Worm (Caenorhabditis elegans) whole organism, L2 larva: Measurements from ENCODE around the gene C04A11.2.
A peak's percentile ranks its signal among the peaks of the same experiment; 100 is the strongest.

ENCODE experiments used
- C34F6.9 ChIP-seq: fragments of 150-350 bp; optimal IDR thresholded peaks from 2 replicates; lab custom pipeline; 2014; ENCODE audit warnings: missing biosample characterization, missing genetic modification characterization
- F13H6.1 ChIP-seq: sonication (generic microtip); optimal IDR thresholded peaks from 2 replicates; lab custom pipeline; 2016; ENCODE audit warnings: missing genetic modification characterization, missing compliant biosample characterization
- R02D3.7 ChIP-seq: fragments of 150-350 bp; optimal IDR thresholded peaks from 2 replicates; lab custom pipeline; 2014; ENCODE audit warnings: missing biosample characterization, missing genetic modification characterization
- Y55F3AM.14 ChIP-seq: fragments of 200-800 bp; sonication (Bioruptor generic); optimal IDR thresholded peaks from 2 replicates; lab custom pipeline; 2018; ENCODE audit warnings: mild to moderate bottlenecking, missing genetic modification characterization, missing compliant biosample characterization
- ZK546.5 ChIP-seq: sonication (generic microtip); optimal IDR thresholded peaks from 2 replicates; lab custom pipeline; 2017; ENCODE audit warnings: missing biosample characterization, missing genetic modification characterization
- alr-1 ChIP-seq: fragments of 150-350 bp; optimal IDR thresholded peaks from 2 replicates; lab custom pipeline; 2014; ENCODE audit warnings: missing biosample characterization, missing genetic modification characterization
- aly-2 ChIP-seq: fragments of 150-350 bp; optimal IDR thresholded peaks from 2 replicates; lab custom pipeline; 2014; ENCODE audit warnings: missing biosample characterization, missing genetic modification characterization
- ama-1 ChIP-seq: fragments of 150-350 bp; optimal IDR thresholded peaks from 2 replicates; lab custom pipeline; 2018; ENCODE audit warnings: inconsistent platforms
- blmp-1 ChIP-seq: sonication (generic microtip); optimal IDR thresholded peaks from 2 replicates; lab custom pipeline; 2017; ENCODE audit warnings: missing genetic modification characterization, mild to moderate bottlenecking, missing compliant biosample characterization, antibody characterized with exemption, moderate library complexity; ENCODE audit not compliant: insufficient read depth
- ceh-16 ChIP-seq: fragments of 150-350 bp; optimal IDR thresholded peaks from 2 replicates; lab custom pipeline; 2014; ENCODE audit warnings: missing biosample characterization, missing genetic modification characterization
- ceh-82 ChIP-seq: fragments of 150-350 bp; optimal IDR thresholded peaks from 2 replicates; lab custom pipeline; 2014; ENCODE audit warnings: missing biosample characterization, missing genetic modification characterization
- crh-2 ChIP-seq: sonication (generic microtip); optimal IDR thresholded peaks from 2 replicates; lab custom pipeline; 2017; ENCODE audit warnings: missing biosample characterization, missing genetic modification characterization
- dmd-4 ChIP-seq: sonication (generic microtip); optimal IDR thresholded peaks from 2 replicates; lab custom pipeline; 2017; ENCODE audit warnings: missing biosample characterization, missing genetic modification characterization
- egl-27 ChIP-seq: sonication (generic microtip); optimal IDR thresholded peaks from 3 replicates; lab custom pipeline; 2017; ENCODE audit warnings: missing biosample characterization, missing genetic modification reagents, missing genetic modification characterization
- elt-1 ChIP-seq: fragments of 150-350 bp; optimal IDR thresholded peaks from 2 replicates; lab custom pipeline; 2014; ENCODE audit warnings: missing biosample characterization, missing genetic modification characterization
- elt-3 ChIP-seq: sonication (generic microtip); optimal IDR thresholded peaks from 2 replicates; lab custom pipeline; 2017; ENCODE audit warnings: missing biosample characterization, missing genetic modification characterization
- fos-1 ChIP-seq: fragments of 150-350 bp; optimal IDR thresholded peaks from 2 replicates; lab custom pipeline; 2014; ENCODE audit warnings: missing biosample characterization, missing genetic modification characterization
- gmeb-1 ChIP-seq: fragments of 150-350 bp; optimal IDR thresholded peaks from 2 replicates; lab custom pipeline; 2014; ENCODE audit warnings: missing biosample characterization, missing genetic modification characterization
- lin-11 ChIP-seq: fragments of 150-350 bp; sonication (generic microtip); optimal IDR thresholded peaks from 2 replicates; lab custom pipeline; 2014; ENCODE audit warnings: missing biosample characterization, missing genetic modification characterization, inconsistent platforms, mixed read lengths
- lin-13 ChIP-seq: fragments of 150-350 bp; optimal IDR thresholded peaks from 2 replicates; lab custom pipeline; 2014; ENCODE audit warnings: missing biosample characterization, missing genetic modification reagents, missing genetic modification characterization
- lin-39 ChIP-seq: fragments of 150-350 bp; optimal IDR thresholded peaks from 2 replicates; lab custom pipeline; 2014; ENCODE audit warnings: missing biosample characterization, missing genetic modification reagents, missing genetic modification characterization
- lsy-2 ChIP-seq, 2 experiments: fragments of 150-350 bp in 1 of 2; sonication (generic microtip) in 1 of 2; optimal IDR thresholded peaks; 2 replicates each; lab custom pipeline; 2014 to 2017; ENCODE audit warnings: missing biosample characterization in 2 of 2, missing genetic modification characterization in 2 of 2
- mab-5 ChIP-seq: fragments of 150-350 bp; optimal IDR thresholded peaks from 2 replicates; lab custom pipeline; 2014; ENCODE audit warnings: missing biosample characterization, missing genetic modification characterization
- mbf-1 ChIP-seq: sonication (generic microtip); optimal IDR thresholded peaks from 2 replicates; lab custom pipeline; 2017; ENCODE audit warnings: missing biosample characterization, missing genetic modification characterization
- mdl-1 ChIP-seq, 2 experiments: fragments of 150-350 bp in 1 of 2; sonication (generic microtip) in 1 of 2; optimal IDR thresholded peaks; 2 replicates each; lab custom pipeline; 2017; ENCODE audit warnings: missing biosample characterization in 2 of 2, missing genetic modification characterization in 2 of 2
- nhr-10 ChIP-seq: sonication (generic microtip); optimal IDR thresholded peaks from 2 replicates; lab custom pipeline; 2017; ENCODE audit warnings: missing biosample characterization, missing genetic modification characterization
- nhr-11 ChIP-seq: fragments of 150-350 bp; optimal IDR thresholded peaks from 2 replicates; lab custom pipeline; 2014; ENCODE audit warnings: missing biosample characterization, missing genetic modification characterization
- nhr-12 ChIP-seq: fragments of 150-350 bp; optimal IDR thresholded peaks from 2 replicates; lab custom pipeline; 2014; ENCODE audit warnings: missing biosample characterization, missing genetic modification characterization
- nhr-129 ChIP-seq: fragments of 150-350 bp; optimal IDR thresholded peaks from 2 replicates; lab custom pipeline; 2014; ENCODE audit warnings: missing biosample characterization, missing genetic modification characterization
- nhr-21 ChIP-seq: fragments of 150-350 bp; optimal IDR thresholded peaks from 2 replicates; lab custom pipeline; 2014; ENCODE audit warnings: missing biosample characterization, missing genetic modification characterization
- nhr-23 ChIP-seq: fragments of 150-350 bp; optimal IDR thresholded peaks from 2 replicates; lab custom pipeline; 2014; ENCODE audit warnings: missing biosample characterization, missing genetic modification reagents, missing genetic modification characterization
- nhr-237 ChIP-seq: fragments of 150-350 bp; optimal IDR thresholded peaks from 2 replicates; lab custom pipeline; 2014; ENCODE audit warnings: missing biosample characterization, missing genetic modification characterization
- nhr-25 ChIP-seq: fragments of 150-350 bp; sonication (generic microtip); optimal IDR thresholded peaks from 3 replicates; lab custom pipeline; 2014; ENCODE audit warnings: missing biosample characterization, missing genetic modification characterization
- nhr-6 ChIP-seq: fragments of 150-350 bp; optimal IDR thresholded peaks from 2 replicates; lab custom pipeline; 2014; ENCODE audit warnings: missing biosample characterization, missing genetic modification characterization
- nhr-77 ChIP-seq: fragments of 150-350 bp; optimal IDR thresholded peaks from 2 replicates; lab custom pipeline; 2014; ENCODE audit warnings: missing biosample characterization, missing genetic modification characterization
- peb-1 ChIP-seq: fragments of 150-350 bp; optimal IDR thresholded peaks from 2 replicates; lab custom pipeline; 2014; ENCODE audit warnings: missing biosample characterization, missing genetic modification characterization
- sem-4 ChIP-seq: fragments of 150-350 bp; optimal IDR thresholded peaks from 2 replicates; lab custom pipeline; 2014; ENCODE audit warnings: missing biosample characterization, missing genetic modification reagents, missing genetic modification characterization
- skn-1 ChIP-seq: sonication (generic microtip); optimal IDR thresholded peaks from 2 replicates; lab custom pipeline; 2017; ENCODE audit warnings: missing biosample characterization, missing genetic modification characterization
- sma-3 ChIP-seq: sonication (generic microtip); optimal IDR thresholded peaks from 2 replicates; lab custom pipeline; 2016; ENCODE audit warnings: missing genetic modification reagents, missing genetic modification characterization, missing compliant biosample characterization
- sma-9 ChIP-seq, 2 experiments: fragments of 150-350 bp in 1 of 2; sonication (generic microtip) in 1 of 2; optimal IDR thresholded peaks; 2 replicates each; lab custom pipeline; 2014 to 2016; ENCODE audit warnings: missing genetic modification characterization in 2 of 2, mild to moderate bottlenecking in 1 of 2, missing biosample characterization in 1 of 2, missing compliant biosample characterization in 1 of 2, missing genetic modification reagents in 1 of 2, moderate library complexity in 1 of 2
- snpc-4 ChIP-seq: fragments of 150-350 bp; optimal IDR thresholded peaks from 2 replicates; lab custom pipeline; 2014; ENCODE audit warnings: missing biosample characterization, missing genetic modification characterization
- unc-39 ChIP-seq: fragments of 150-350 bp; optimal IDR thresholded peaks from 2 replicates; lab custom pipeline; 2014; ENCODE audit warnings: missing biosample characterization, missing genetic modification characterization
- unc-55 ChIP-seq: fragments of 150-350 bp; sonication (generic microtip); optimal IDR thresholded peaks from 3 replicates; lab custom pipeline; 2014; ENCODE audit warnings: missing biosample characterization, missing genetic modification reagents, missing genetic modification characterization
- unc-62 ChIP-seq: fragments of 150-350 bp; optimal IDR thresholded peaks from 2 replicates; lab custom pipeline; 2014; ENCODE audit warnings: missing biosample characterization, missing genetic modification reagents, missing genetic modification characterization
- zag-1 ChIP-seq: fragments of 150-350 bp; optimal IDR thresholded peaks from 2 replicates; lab custom pipeline; 2014; ENCODE audit warnings: missing biosample characterization, missing genetic modification characterization
- ztf-1 ChIP-seq: fragments of 200-800 bp; sonication (Bioruptor generic); conservative IDR thresholded peaks from 2 replicates; pipeline ENCODE4 v1.3.6; 2022; ENCODE audit warnings: missing genetic modification characterization, missing compliant biosample characterization
- ztf-11 ChIP-seq: sonication (generic microtip); optimal IDR thresholded peaks from 2 replicates; lab custom pipeline; 2017; ENCODE audit warnings: missing biosample characterization, missing genetic modification characterization
- ztf-4 ChIP-seq: fragments of 150-350 bp; optimal IDR thresholded peaks from 2 replicates; lab custom pipeline; 2014; ENCODE audit warnings: missing biosample characterization, missing genetic modification characterization

Gene C04A11.2

ce11 chrX:13669641-13670040 is 1.0 kb upstream of the C04A11.2 start (continued):
- TF ChIP-seq lin-11 (tag; lab: Kevin White, UChicago) (no peak), nhr-6 (tag; lab: Kevin White, UChicago) (no peak), ztf-11 (tag; lab: Kevin White, UChicago) (no peak), blmp-1 (tag; lab: Kevin White, UChicago) (no peak), nhr-77 (tag; lab: Kevin White, UChicago) (no peak), crh-2 (peak; percentile 73), ztf-4 (no peak), elt-3 (no peak), ZK546.5 (no peak), nhr-12 (no peak), nhr-237 (tag; lab: Kevin White, UChicago) (no peak), sem-4 (tag; lab: Kevin White, UChicago) (no peak), egl-27 (tag; lab: Kevin White, UChicago) (no peak)
- TF ChIP-seq, all 48 proteins: peak for 10

- TF ChIP-seq sma-9 (GFP tag; optimal IDR thresholded peaks at IDR 0.05; lab: Kevin White, UChicago) (no peak), sma-9 (tag; optimal IDR thresholded peaks at IDR 0.05; lab: Kevin White, UChicago) (no peak), C34F6.9 (tag; lab: Kevin White, UChicago) (no peak), nhr-12 (no peak), alr-1 (tag; lab: Kevin White, UChicago) (no peak), ceh-82 (tag; lab: Kevin White, UChicago) (no peak), mdl-1 (tag; optimal IDR thresholded peaks at IDR 0.05; lab: Kevin White, UChicago) (no peak)
- TF ChIP-seq, all 48 proteins: peak for 0
Observed at ce11 chrX:13666864-13667263, 1.8 kb downstream of the C04A11.2 start.

ce11 chrX:13665447-13665846 is 3.2 kb downstream of the C04A11.2 start:
- TF ChIP-seq unc-55 (GFP tag; lab: Kevin White, UChicago) (peak; percentile 69), unc-39 (tag; lab: Kevin White, UChicago) (peak; percentile 18), mdl-1 (tag; optimal IDR thresholded peaks at IDR 0.05; lab: Kevin White, UChicago) (peak in 1 of 2 experiments; percentile 2), ceh-16 (tag; lab: Kevin White, UChicago) (peak; percentile 14), aly-2 (tag; lab: Kevin White, UChicago) (no peak), elt-3 (no peak), F13H6.1 (peak; percentile 86), crh-2 (peak; percentile 85), nhr-11 (tag; lab: Kevin White, UChicago) (peak; percentile 73), C34F6.9 (tag; lab: Kevin White, UChicago) (peak; percentile 79), sma-9 (GFP tag; optimal IDR thresholded peaks at IDR 0.05; lab: Kevin White, UChicago) (peak; percentile 94), sma-9 (tag; optimal IDR thresholded peaks at IDR 0.05; lab: Kevin White, UChicago) (no peak), ztf-1 (GFP tag; lab: Robert Waterston, UW) (no peak), lsy-2 (tag; optimal IDR thresholded peaks at IDR 0.05; lab: Kevin White, UChicago) (peak; percentile 60 to 65), nhr-25 (tag; lab: Kevin White, UChicago) (no peak), fos-1 (tag; lab: Kevin White, UChicago) (peak; percentile 65), mab-5 (tag; lab: Kevin White, UChicago) (peak; percentile 60), ztf-11 (tag; lab: Kevin White, UChicago) (peak; percentile 34), skn-1 (tag; lab: Kevin White, UChicago) (no peak), Y55F3AM.14 (peak; percentile 80), snpc-4 (peak; percentile 58), R02D3.7 (tag; lab: Kevin White, UChicago) (no peak), elt-1 (tag; lab: Kevin White, UChicago) (no peak), nhr-129 (tag; lab: Kevin White, UChicago) (peak; percentile 95), unc-62 (no peak), nhr-23 (tag; lab: Kevin White, UChicago) (no peak), nhr-6 (tag; lab: Kevin White, UChicago) (peak; percentile 60), nhr-10 (peak; percentile 52), zag-1 (tag; lab: Kevin White, UChicago) (peak; percentile 47), nhr-12 (peak; percentile 25), ZK546.5 (no peak), nhr-77 (tag; lab: Kevin White, UChicago) (peak; percentile 20), nhr-21 (tag; lab: Kevin White, UChicago) (peak; percentile 85), mbf-1 (tag; lab: Kevin White, UChicago) (no peak), dmd-4 (tag; lab: Kevin White, UChicago) (no peak), ztf-4 (peak; percentile 21), egl-27 (tag; lab: Kevin White, UChicago) (peak; percentile 84), ama-1 (lab: Kevin White, UChicago) (peak; percentile 34), alr-1 (tag; lab: Kevin White, UChicago) (no peak), sma-3 (peak; percentile 86), lin-39 (tag; lab: Kevin White, UChicago) (peak; percentile 23), nhr-237 (tag; lab: Kevin White, UChicago) (no peak), peb-1 (no peak), blmp-1 (tag; lab: Kevin White, UChicago) (peak; percentile 12), lin-13 (peak; percentile 73), ceh-82 (tag; lab: Kevin White, UChicago) (peak; percentile 18), gmeb-1 (tag; lab: Kevin White, UChicago) (peak; percentile 75)
